Fruit fly (Drosophila melanogaster) whole organism: ENCODE measurements around the gene CG9259.

ENCODE experiments used
- CG8478 ChIP-seq: fragments of >200 bp; optimal IDR thresholded peaks from 2 replicates; lab custom pipeline; 2018; ENCODE audit warnings: inconsistent platforms
- Dll ChIP-seq: fragments of >200 bp; optimal IDR thresholded peaks from 2 replicates; lab custom pipeline; 2017
- EcR ChIP-seq, 2 experiments: fragments of >200 bp; optimal IDR thresholded peaks; 2 replicates each; lab custom pipeline; 2017; ENCODE audit warnings: missing biosample characterization in 2 of 2, missing genetic modification characterization in 2 of 2, missing genetic modification reagents in 2 of 2
- pan ChIP-seq: fragments of >200 bp; optimal IDR thresholded peaks from 2 replicates; lab custom pipeline; 2017
- psq ChIP-seq: fragments of >200 bp; optimal IDR thresholded peaks from 2 replicates; lab custom pipeline; 2017
- usp ChIP-seq: fragments of >200 bp; optimal IDR thresholded peaks from 2 replicates; lab custom pipeline; 2017; ENCODE audit warnings: missing biosample characterization, missing genetic modification characterization, mixed read lengths

CG9259 gene

DNA sequence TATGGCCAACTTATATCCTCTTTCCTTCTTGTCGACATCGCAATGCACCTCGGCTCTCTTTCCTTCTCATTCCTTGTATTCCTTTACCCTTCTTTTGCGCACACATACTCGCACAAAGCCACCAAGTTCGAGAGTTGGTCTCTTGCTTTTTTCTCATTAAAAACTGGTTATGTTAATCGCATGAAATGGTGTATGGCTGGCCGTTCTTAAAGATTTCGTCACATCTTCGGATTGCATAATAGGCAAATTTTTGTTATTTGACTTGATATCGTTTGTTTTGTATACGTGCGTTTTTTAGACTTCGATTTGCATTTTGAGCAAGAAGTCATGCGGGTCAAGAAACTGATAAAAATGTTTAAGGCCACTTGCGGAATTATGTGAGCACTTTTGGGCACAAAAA, 18.4 kb upstream of the CG9259 start:
- no peak for TF ChIP-seq usp (GFP tag; lab: Kevin White, UChicago)
- no peak for TF ChIP-seq psq
- TF ChIP-seq pan = no peak
- TF ChIP-seq EcR (GFP tag; optimal IDR thresholded peaks at IDR 0.05; lab: Kevin White, UChicago) = no peak
- TF ChIP-seq CG8478 (lab: Kevin White, UChicago) = no peak
- no peak for TF ChIP-seq Dll (lab: Kevin White, UChicago)

DNA sequence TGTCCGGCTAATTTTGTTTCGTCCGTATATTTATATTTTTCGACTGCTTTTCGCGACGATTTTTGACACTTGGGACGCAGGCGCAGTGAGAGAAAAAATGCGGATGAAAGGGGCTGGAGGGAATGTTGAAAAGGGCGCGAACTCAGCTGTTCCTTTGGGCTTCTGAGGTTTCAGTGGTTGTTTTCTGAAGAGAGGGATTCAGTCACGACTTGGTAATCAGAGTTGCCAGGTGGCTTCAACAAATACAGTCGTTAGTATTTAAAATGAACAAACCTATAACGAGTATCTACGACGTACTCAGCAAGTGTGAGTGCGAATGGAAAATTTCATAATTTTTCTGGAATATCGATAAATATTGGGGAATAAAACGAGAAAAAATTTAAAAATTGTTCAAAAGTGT, 17.7 kb upstream of the CG9259 start, which contains the start of gene CG9265:
CG9265 (minus strand) TSS at position 68 of the 400 bp plus-strand sequence.
- no peak for TF ChIP-seq CG8478 (lab: Kevin White, UChicago)
- no peak for TF ChIP-seq EcR (GFP tag; optimal IDR thresholded peaks at IDR 0.05; lab: Kevin White, UChicago)
- TF ChIP-seq usp (GFP tag; lab: Kevin White, UChicago) = no peak
- TF ChIP-seq Dll (lab: Kevin White, UChicago) = no peak
- no peak for TF ChIP-seq psq
- TF ChIP-seq pan = no peak

DNA sequence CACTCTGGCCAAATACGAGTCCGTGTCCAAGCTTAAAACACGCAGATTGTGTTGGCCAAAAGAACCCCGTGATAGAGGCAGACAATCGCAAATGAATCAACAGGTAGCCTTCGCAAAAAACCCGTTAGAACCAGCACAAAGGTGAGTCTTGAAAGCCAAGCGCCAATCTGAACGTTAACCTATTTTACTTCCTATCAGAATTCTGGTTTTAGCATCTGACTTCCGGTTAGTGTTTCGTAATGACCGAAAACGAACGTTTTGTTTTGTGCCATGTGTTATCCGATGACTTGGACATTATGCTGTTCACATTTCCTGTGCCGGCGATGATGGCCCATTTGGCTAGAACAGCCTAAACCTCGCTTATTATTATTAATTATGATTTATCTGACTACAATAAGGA, 16.8 kb upstream of the CG9259 start:
- TF ChIP-seq EcR (GFP tag; optimal IDR thresholded peaks at IDR 0.05; lab: Kevin White, UChicago) (no peak), Dll (lab: Kevin White, UChicago) (no peak), psq (no peak), pan (no peak), usp (GFP tag; lab: Kevin White, UChicago) (no peak), CG8478 (lab: Kevin White, UChicago) (no peak)

DNA sequence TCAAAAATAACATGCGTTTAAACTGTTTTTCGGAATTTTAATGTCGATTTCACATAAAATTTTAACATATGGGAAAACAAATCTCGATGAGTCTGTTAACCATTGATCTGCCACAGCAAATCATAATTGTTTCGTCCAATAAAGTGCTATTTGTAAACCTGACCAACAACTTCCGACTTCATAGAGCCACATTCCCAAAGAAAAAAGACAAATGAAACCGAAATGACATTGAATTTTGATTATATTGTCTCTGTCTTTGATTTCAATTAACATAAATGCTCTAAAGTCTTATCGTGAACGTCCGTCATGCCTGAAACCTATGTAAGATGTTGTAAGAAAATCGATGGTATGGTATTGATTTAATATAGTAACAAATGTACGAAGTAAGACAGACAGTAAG, 15.9 kb upstream of the CG9259 start:
- TF ChIP-seq CG8478 (lab: Kevin White, UChicago) (no peak), Dll (lab: Kevin White, UChicago) (no peak), usp (GFP tag; lab: Kevin White, UChicago) (no peak), EcR (GFP tag; optimal IDR thresholded peaks at IDR 0.05; lab: Kevin White, UChicago) (no peak)

DNA sequence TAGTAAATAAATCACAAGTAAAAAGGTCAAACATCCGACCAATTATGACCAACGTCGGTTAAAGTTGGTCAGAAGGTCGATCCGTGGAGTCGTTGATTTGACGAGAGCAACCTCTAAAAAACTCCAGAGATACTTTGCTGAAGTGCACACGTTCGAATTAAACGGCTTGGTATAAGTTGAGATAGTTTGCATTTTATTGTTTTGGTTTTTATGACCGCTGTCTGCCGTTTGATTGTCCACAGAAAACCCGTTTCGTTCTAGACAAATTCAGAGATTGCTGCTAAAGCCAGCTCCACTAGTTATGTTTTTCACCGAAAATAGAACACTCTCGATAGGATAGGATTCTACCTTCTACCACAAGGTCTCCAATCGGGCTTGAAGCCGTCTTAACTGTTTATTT, 15.4 kb upstream of the CG9259 start:
- TF ChIP-seq CG8478 (lab: Kevin White, UChicago) (no peak), EcR (GFP tag; optimal IDR thresholded peaks at IDR 0.05; lab: Kevin White, UChicago) (no peak), pan (no peak), psq (no peak), Dll (lab: Kevin White, UChicago) (no peak)

DNA sequence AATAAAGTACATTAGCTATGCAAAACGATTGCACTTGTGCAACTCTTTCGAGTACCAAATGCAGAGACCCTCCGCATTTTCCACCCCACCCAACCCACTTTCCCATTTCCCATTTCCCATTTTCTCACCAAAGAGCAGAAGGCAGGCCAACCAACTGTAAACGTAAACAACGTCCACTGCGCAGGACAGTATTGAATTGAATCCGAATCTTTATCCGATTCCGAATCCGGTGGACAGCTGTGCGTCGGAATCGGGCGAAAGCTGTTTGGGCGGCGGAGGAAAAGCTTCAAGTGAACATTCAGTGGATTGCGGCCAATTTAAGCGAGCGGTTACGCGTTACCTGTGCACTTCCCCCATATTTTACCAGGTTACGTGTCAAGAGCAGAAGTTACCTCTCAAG, 14.1 kb upstream of the CG9259 start, which contains the start of gene tadr:
tadr (plus strand) TSS at position 301 of the 400 bp plus-strand sequence.
- TF ChIP-seq CG8478 (lab: Kevin White, UChicago) = no peak
- no peak for TF ChIP-seq psq
- no peak for TF ChIP-seq usp (GFP tag; lab: Kevin White, UChicago)
- no peak for TF ChIP-seq EcR (GFP tag; optimal IDR thresholded peaks at IDR 0.05; lab: Kevin White, UChicago)
- TF ChIP-seq Dll (lab: Kevin White, UChicago) = no peak
- TF ChIP-seq pan = no peak

DNA sequence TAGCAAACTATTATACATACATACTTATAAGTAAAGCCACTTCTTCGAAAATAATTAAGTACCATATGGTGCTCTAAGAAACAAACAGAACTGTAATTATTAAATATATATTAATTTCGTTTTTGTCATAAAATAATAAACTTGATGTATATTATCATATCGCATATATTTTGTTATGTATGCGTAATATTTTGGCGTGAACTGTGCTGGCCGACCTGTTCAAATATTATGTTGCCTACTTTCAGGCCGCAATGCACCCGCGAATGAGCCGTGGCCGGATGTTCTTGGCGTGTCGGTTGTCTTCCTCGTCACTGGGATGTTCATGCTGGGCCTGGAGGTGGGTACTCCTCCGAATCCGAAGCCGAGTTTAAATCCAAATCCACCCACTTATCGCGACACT, 11.3 kb upstream of the CG9259 start:
- TF ChIP-seq psq (no peak), CG8478 (lab: Kevin White, UChicago) (no peak), Dll (lab: Kevin White, UChicago) (no peak), pan (no peak), usp (GFP tag; lab: Kevin White, UChicago) (no peak), EcR (GFP tag; optimal IDR thresholded peaks at IDR 0.05; lab: Kevin White, UChicago) (no peak)

DNA sequence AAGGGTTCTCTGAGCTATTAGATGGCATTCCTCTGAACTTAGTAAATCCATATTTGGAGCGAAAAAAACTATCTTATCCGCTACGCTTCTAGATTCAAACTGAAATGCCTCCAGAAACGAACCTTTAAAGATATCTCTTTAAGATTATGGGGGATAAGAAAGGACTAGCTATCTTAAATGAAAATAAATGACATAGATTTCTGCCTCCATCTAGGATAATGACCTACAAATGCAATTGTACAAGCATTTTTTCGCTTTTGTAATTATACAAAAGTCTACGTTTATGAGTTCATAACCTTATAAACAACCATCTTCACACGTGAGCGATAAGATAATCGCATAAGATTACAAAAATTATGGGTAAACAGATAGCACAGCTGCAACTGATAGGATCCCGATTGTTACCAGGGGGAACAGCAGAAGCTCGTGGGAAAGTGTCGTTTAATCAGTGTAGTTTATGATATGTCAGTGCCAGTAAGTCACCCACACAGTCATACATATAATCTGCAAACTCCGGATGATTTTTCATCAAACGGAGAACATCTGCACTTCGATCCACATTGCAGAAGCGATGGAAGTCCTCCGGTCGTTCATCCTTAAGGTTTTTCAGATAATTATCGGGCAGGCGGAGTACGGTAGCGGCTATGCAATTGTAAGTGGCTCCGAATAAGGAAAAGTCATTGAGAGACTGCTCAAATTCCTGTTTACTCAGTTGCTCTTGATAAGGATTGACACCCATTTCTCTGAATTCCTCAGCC, 6.6 kb upstream of the CG9259 start, which contains the start of gene CG33511:
CG33511 (minus strand) TSS at position 51 of the 758 bp plus-strand sequence.
- TF ChIP-seq Dll (lab: Kevin White, UChicago) = no peak
- TF ChIP-seq pan = no peak
- no peak for TF ChIP-seq psq
- TF ChIP-seq EcR (GFP tag; optimal IDR thresholded peaks at IDR 0.05; lab: Kevin White, UChicago) = no peak
- TF ChIP-seq CG8478 (lab: Kevin White, UChicago) = no peak
- no peak for TF ChIP-seq usp (GFP tag; lab: Kevin White, UChicago)

DNA sequence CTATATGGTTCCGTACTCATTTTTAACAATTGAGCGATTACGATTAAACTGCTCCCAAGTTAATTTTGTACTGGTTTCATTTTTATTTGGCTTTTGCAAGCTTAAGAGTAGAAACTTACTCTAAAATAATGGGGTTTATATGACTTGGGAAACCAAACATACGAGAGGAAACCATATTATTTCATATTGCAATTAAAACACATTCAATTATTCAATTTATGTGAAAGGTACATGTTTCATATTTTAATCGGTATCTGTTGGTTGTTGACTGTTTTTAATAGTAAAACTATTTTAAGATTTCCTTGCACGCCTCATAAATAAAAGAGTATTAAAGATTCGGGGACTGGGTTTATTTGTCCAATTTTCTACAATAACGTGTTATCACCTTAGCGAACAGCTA, 4.9 kb upstream of the CG9259 start, which contains the start of gene CG33510:
CG33510 (minus strand) TSS at position 59 of the 400 bp plus-strand sequence.
- no peak for TF ChIP-seq usp (GFP tag; lab: Kevin White, UChicago)
- TF ChIP-seq pan = no peak
- TF ChIP-seq EcR (GFP tag; optimal IDR thresholded peaks at IDR 0.05; lab: Kevin White, UChicago) = no peak
- TF ChIP-seq CG8478 (lab: Kevin White, UChicago) = no peak
- no peak for TF ChIP-seq psq
- no peak for TF ChIP-seq Dll (lab: Kevin White, UChicago)

DNA sequence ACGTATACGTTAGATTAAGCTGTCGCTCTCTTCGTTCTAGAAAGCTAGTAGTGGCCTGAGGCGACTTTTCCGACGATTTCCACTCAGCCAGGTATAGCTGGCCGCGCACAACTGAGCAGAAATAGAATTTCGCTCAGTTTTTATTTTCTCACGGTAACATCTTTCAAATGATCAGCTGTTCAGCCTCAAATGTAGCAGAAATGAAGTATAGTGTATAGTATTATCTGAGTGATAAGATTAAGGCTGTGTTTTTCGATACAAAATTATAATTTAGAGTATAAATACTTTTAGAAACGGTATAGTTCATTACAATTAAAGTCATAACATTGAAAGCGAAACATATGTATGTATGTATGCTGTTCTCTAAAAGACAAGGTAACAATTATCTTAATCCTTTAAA, 2.8 kb upstream of the CG9259 start, which contains the start of gene CG33509:
CG33509 (minus strand) TSS at position 101 of the 400 bp plus-strand sequence.
- TF ChIP-seq Dll (lab: Kevin White, UChicago) (no peak), EcR (GFP tag; optimal IDR thresholded peaks at IDR 0.05; lab: Kevin White, UChicago) (no peak), pan (no peak), psq (no peak), usp (GFP tag; lab: Kevin White, UChicago) (no peak), CG8478 (lab: Kevin White, UChicago) (no peak)

DNA sequence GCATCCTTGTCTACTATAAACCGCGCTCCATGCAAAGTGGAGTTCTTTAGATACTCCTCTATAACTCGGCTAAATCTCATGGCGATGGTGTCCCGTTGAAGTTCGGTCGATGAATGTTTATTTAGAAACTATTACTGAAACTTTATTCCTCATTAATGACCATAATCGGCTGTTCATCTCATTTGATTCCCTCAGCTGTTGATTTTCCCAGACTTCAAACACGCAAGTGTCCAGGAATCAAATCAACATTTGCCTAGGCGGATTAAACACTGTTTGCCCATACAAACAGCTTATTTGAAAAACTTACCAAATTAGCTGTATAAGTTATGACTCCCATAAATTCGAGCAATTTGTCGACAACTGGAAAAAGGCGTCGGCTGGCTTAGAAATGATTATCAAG, 524 bp upstream of the CG9259 start, which contains the start of gene ppk13:
ppk13 (minus strand) TSS at position 101 of the 400 bp plus-strand sequence.
- TF ChIP-seq Dll (lab: Kevin White, UChicago) = no peak
- TF ChIP-seq usp (GFP tag; lab: Kevin White, UChicago) = no peak
- TF ChIP-seq psq = no peak
- no peak for TF ChIP-seq pan
- TF ChIP-seq EcR (GFP tag; optimal IDR thresholded peaks at IDR 0.05; lab: Kevin White, UChicago) = no peak
- TF ChIP-seq CG8478 (lab: Kevin White, UChicago) = no peak

DNA sequence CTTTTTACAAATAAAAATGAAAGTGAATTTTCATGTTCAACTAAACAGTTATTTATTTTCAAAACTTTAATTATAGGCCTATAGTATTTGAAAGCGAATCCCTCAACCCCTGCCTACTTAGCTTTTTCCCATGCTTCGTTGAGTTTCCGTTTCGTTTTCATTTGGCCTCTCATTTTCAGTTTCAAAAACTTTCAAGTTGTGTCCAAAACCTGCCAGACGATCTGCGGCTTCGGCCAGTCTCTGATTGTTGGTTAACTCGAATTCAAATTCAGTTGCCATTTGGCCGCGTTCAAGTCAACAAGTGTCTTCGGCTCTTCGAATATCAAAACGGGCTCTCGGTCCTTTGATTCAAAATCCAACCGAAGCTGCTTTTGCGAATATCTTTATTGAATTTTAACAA, 1.8 kb downstream of the CG9259 start, which contains the start of gene CG14397:
CG14397 (plus strand) TSS at position 270 of the 400 bp plus-strand sequence.
- TF ChIP-seq usp (GFP tag; lab: Kevin White, UChicago) (no peak), psq (no peak), CG8478 (lab: Kevin White, UChicago) (no peak), pan (no peak), Dll (lab: Kevin White, UChicago) (no peak), EcR (GFP tag; optimal IDR thresholded peaks at IDR 0.05; lab: Kevin White, UChicago) (no peak)
